Fruit fly (Drosophila melanogaster): ENCODE measurements around the gene CG17600.

Gene CG17600

DNA sequence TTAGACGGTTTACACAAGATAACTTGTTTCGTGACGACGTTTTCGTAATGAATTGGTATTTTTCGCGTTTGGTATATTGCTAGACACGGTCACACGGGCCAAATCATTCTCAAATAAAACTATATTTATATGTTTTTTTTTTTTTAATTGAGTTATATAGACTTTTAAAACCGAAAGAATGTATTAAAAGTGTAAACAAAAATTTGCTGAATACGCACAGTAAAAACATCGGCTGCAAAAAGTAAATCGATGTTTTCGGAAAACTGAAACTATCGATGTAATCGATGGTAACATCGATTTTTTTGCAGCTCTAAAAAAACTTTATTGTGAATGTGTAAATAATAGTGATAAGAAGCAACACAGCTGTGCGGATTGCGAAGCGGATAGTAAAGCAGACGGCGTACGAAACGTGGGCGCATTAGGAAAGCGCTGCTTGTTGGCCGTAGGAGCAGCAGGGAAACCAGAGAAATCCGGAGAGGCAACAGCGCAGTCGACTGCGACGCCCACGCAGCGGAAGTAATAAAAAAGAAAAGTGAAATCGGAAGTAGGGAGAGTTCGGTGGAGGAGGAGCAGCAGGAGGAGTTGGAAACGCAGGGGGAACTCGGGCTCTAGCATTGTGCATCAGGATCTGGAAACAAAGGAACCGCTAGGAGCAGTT lies 14.8 kb downstream of the CG17600 start, which contains the start of gene S6kII (continued):
- TF ChIP-seq CG17359 (tag; optimal IDR thresholded peaks at IDR 0.05) (no peak), CG6813 (GFP tag; optimal IDR thresholded peaks at IDR 0.05) (no peak), Antp (GFP tag; optimal IDR thresholded peaks at IDR 0.05) (no peak), Dbx (GFP tag; IDR thresholded peaks at IDR 0.05) (no peak), CG12155 (GFP tag; optimal IDR thresholded peaks at IDR 0.05) (no peak), Dp (GFP tag; optimal IDR thresholded peaks at IDR 0.05) (peak; percentile 9), lbe (GFP tag; optimal IDR thresholded peaks at IDR 0.05) (no peak), CG14965 (GFP tag; optimal IDR thresholded peaks at IDR 0.05; ENCODE audit: borderline replicate concordance) (no peak), CG2712 (tag; optimal IDR thresholded peaks at IDR 0.05) (peak; percentile 88), Asciz (GFP tag; optimal IDR thresholded peaks at IDR 0.05) (no peak), rib (GFP tag; IDR thresholded peaks at IDR 0.05) (no peak), Lhr (GFP tag; optimal IDR thresholded peaks at IDR 0.05) (peak; percentile 27), Side (GFP tag; optimal IDR thresholded peaks at IDR 0.05) (no peak), gsb-n (tag; optimal IDR thresholded peaks at IDR 0.05) (no peak), CG2678 (tag; optimal IDR thresholded peaks at IDR 0.05) (no peak), so (GFP tag; IDR thresholded peaks at IDR 0.05) (no peak), nmo (GFP tag; optimal IDR thresholded peaks at IDR 0.05) (no peak), hth (optimal IDR thresholded peaks at IDR 0.05) (no peak), CG10366 (GFP tag; IDR thresholded peaks at IDR 0.05) (no peak), CG9797 (GFP tag; optimal IDR thresholded peaks at IDR 0.05) (peak; percentile 44), CG30431 (GFP tag; optimal IDR thresholded peaks at IDR 0.05) (no peak), Dll (GFP tag; IDR thresholded peaks at IDR 0.05; ENCODE audit: partially characterized antibody) (peak; percentile 90), MBD-R2 (GFP tag; IDR thresholded peaks at IDR 0.05) (peak; percentile 68; the same call in 1 of the 2 replicates), CG30020 (tag; optimal IDR thresholded peaks at IDR 0.05) (peak; percentile 50), br (optimal IDR thresholded peaks at IDR 0.05) (no peak), CG12744 (GFP tag; optimal IDR thresholded peaks at IDR 0.05) (no peak), CG7745 (tag; optimal IDR thresholded peaks at IDR 0.05) (no peak), CG17328 (GFP tag; IDR thresholded peaks at IDR 0.05) (no peak), MESR4 (GFP tag; optimal IDR thresholded peaks at IDR 0.05) (peak; percentile 84), CG5245 (GFP tag; optimal IDR thresholded peaks at IDR 0.05) (no peak), CG17612 (GFP tag; IDR thresholded peaks at IDR 0.05) (no peak), CG7556 (GFP tag; optimal IDR thresholded peaks at IDR 0.05) (no peak), Taf1 (GFP tag; IDR thresholded peaks at IDR 0.05) (no peak), CG2129 (GFP tag; IDR thresholded peaks at IDR 0.05; ENCODE audit: partially characterized antibody) (peak; percentile 62), CG14710 (tag; optimal IDR thresholded peaks at IDR 0.05) (peak; percentile 47), kay (GFP tag; optimal IDR thresholded peaks at IDR 0.05) (no peak), D19B (GFP tag; optimal IDR thresholded peaks at IDR 0.05) (no peak), MTF-1 (GFP tag; optimal IDR thresholded peaks at IDR 0.05; ENCODE audit: borderline replicate concordance) (no peak), CG43689 (GFP tag; IDR thresholded peaks at IDR 0.05) (no peak), Med (GFP tag) (peak; percentile 47), al (GFP tag; IDR thresholded peaks at IDR 0.05) (no peak), crol (GFP tag; IDR thresholded peaks at IDR 0.05) (no peak), ara (GFP tag; IDR thresholded peaks at IDR 0.05) (no peak), CG2875 (GFP tag; optimal IDR thresholded peaks at IDR 0.05) (no peak), z (GFP tag; IDR thresholded peaks at IDR 0.05) (no peak), Hr51 (GFP tag; optimal IDR thresholded peaks at IDR 0.05) (no peak), CG14860 (GFP tag; IDR thresholded peaks at IDR 0.05; ENCODE audit: partially characterized antibody) (peak; percentile 71), Opbp (GFP tag; IDR thresholded peaks at IDR 0.05; ENCODE audit: partially characterized antibody) (peak; percentile 86), eve (GFP tag; optimal IDR thresholded peaks at IDR 0.05) (no peak), oc (tag; optimal IDR thresholded peaks at IDR 0.05) (no peak)

All from whole organism, embryonic.